Worm (Caenorhabditis elegans): ENCODE measurements around the gene ZK1320.13.

DNA sequence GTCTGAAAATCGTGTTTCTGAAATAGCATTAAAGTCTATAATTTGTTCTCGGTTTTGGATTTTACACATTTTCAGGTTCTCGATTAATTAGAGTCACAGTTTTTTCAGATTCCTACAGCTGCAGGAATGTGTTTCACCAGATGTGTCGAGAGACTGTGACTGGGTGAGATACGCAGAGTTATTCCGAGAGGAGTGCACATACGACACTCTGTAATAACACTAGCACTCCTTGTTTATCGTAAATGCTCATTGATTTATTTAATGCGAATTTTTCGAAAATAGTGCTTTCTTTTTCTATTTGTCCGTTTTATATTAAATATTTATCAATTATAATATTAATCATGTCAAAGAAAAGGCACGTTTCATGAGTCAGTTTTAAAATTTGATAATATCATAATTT lies 13.2 kb upstream of the ZK1320.13 start, which contains the start of gene ZK1320.11:
- TF ChIP-seq nhr-76 (tag; optimal IDR thresholded peaks at IDR 0.05) (no peak), unc-39 (tag; optimal IDR thresholded peaks at IDR 0.05) (no peak), cnd-1 (tag; optimal IDR thresholded peaks at IDR 0.05) (no peak), pha-4 (tag; optimal IDR thresholded peaks at IDR 0.05) (no peak), mep-1 (tag; optimal IDR thresholded peaks at IDR 0.05) (no peak), lin-13 (tag; optimal IDR thresholded peaks at IDR 0.05) (no peak), sptf-1 (tag; optimal IDR thresholded peaks at IDR 0.05) (no peak), flh-1 (GFP tag; optimal IDR thresholded peaks at IDR 0.05) (no peak), nhr-12 (tag; optimal IDR thresholded peaks at IDR 0.05) (no peak)

Measured in whole organism, mixed stage, embryonic.